Fruit fly (Drosophila melanogaster): ENCODE results near the gene Cht5.

- TF ChIP-seq CG8119 (GFP tag; IDR thresholded peaks at IDR 0.05): no peak
- no peak for TF ChIP-seq dsx (GFP tag; optimal IDR thresholded peaks at IDR 0.05; ENCODE audit: poor library complexity, severe bottlenecking)
- no peak for TF ChIP-seq vri (GFP tag; optimal IDR thresholded peaks at IDR 0.05)
- TF ChIP-seq CG34406 (GFP tag; optimal IDR thresholded peaks at IDR 0.05): no peak
- TF ChIP-seq dac (GFP tag; optimal IDR thresholded peaks at IDR 0.05): no peak
- TF ChIP-seq fd59A (GFP tag; optimal IDR thresholded peaks at IDR 0.05): no peak
These were observed 21.3 kb downstream of the Cht5 start for dm6 chr3R:13788672-13789071.

All from whole organism, prepupa.